Worm (Caenorhabditis elegans) whole organism, L2 larva: ENCODE data around the gene F48E3.9.

Source experiments
- aly-2 ChIP-seq: fragments of 150-350 bp; optimal IDR thresholded peaks from 2 replicates; lab custom pipeline; 2014; ENCODE audit warnings: missing biosample characterization, missing genetic modification characterization
- ama-1 ChIP-seq: fragments of 150-350 bp; optimal IDR thresholded peaks from 2 replicates; lab custom pipeline; 2018; ENCODE audit warnings: inconsistent platforms
- ceh-82 ChIP-seq: fragments of 150-350 bp; optimal IDR thresholded peaks from 2 replicates; lab custom pipeline; 2014; ENCODE audit warnings: missing biosample characterization, missing genetic modification characterization
- elt-1 ChIP-seq: fragments of 150-350 bp; optimal IDR thresholded peaks from 2 replicates; lab custom pipeline; 2014; ENCODE audit warnings: missing biosample characterization, missing genetic modification characterization
- elt-3 ChIP-seq: sonication (generic microtip); optimal IDR thresholded peaks from 2 replicates; lab custom pipeline; 2017; ENCODE audit warnings: missing biosample characterization, missing genetic modification characterization
- fos-1 ChIP-seq: fragments of 150-350 bp; optimal IDR thresholded peaks from 2 replicates; lab custom pipeline; 2014; ENCODE audit warnings: missing biosample characterization, missing genetic modification characterization
- mab-5 ChIP-seq: fragments of 150-350 bp; optimal IDR thresholded peaks from 2 replicates; lab custom pipeline; 2014; ENCODE audit warnings: missing biosample characterization, missing genetic modification characterization
- nhr-10 ChIP-seq: sonication (generic microtip); optimal IDR thresholded peaks from 2 replicates; lab custom pipeline; 2017; ENCODE audit warnings: missing biosample characterization, missing genetic modification characterization
- nhr-6 ChIP-seq: fragments of 150-350 bp; optimal IDR thresholded peaks from 2 replicates; lab custom pipeline; 2014; ENCODE audit warnings: missing biosample characterization, missing genetic modification characterization
- nhr-77 ChIP-seq: fragments of 150-350 bp; optimal IDR thresholded peaks from 2 replicates; lab custom pipeline; 2014; ENCODE audit warnings: missing biosample characterization, missing genetic modification characterization
- unc-39 ChIP-seq: fragments of 150-350 bp; optimal IDR thresholded peaks from 2 replicates; lab custom pipeline; 2014; ENCODE audit warnings: missing biosample characterization, missing genetic modification characterization
- unc-62 ChIP-seq: fragments of 150-350 bp; optimal IDR thresholded peaks from 2 replicates; lab custom pipeline; 2014; ENCODE audit warnings: missing biosample characterization, missing genetic modification reagents, missing genetic modification characterization
- zag-1 ChIP-seq: fragments of 150-350 bp; optimal IDR thresholded peaks from 2 replicates; lab custom pipeline; 2014; ENCODE audit warnings: missing biosample characterization, missing genetic modification characterization

ce11 chrX:7457154-7457674 is 23.6 kb upstream of the F48E3.9 start:
- no peak for TF ChIP-seq elt-1
- TF ChIP-seq unc-39 = no peak
- no peak for TF ChIP-seq ama-1 (lab: Kevin White, UChicago)
- TF ChIP-seq ceh-82 (tag; lab: Kevin White, UChicago) = no peak
- TF ChIP-seq nhr-77 (tag; lab: Kevin White, UChicago) = no peak
- no peak for TF ChIP-seq nhr-10
- no peak for TF ChIP-seq unc-62 (GFP tag; lab: Kevin White, UChicago)
- no peak for TF ChIP-seq zag-1 (tag; lab: Kevin White, UChicago)
- no peak for TF ChIP-seq mab-5
- no peak for TF ChIP-seq fos-1 (tag; lab: Kevin White, UChicago)
- no peak for TF ChIP-seq aly-2
- TF ChIP-seq elt-3 (tag; lab: Kevin White, UChicago) = no peak
- TF ChIP-seq nhr-6 (tag; lab: Kevin White, UChicago) = no peak
